Worm (Caenorhabditis elegans): ENCODE measurements around the gene best-19.

Gene best-19

ce11 chrIV:261607-262006 is 21.8 kb upstream of the best-19 start, which contains the start of gene pqbp-1.1:
Gene pqbp-1.1 (minus strand): TSS chrIV:261683.
- TF ChIP-seq ztf-11 (tag; optimal IDR thresholded peaks at IDR 0.05): no peak
- TF ChIP-seq nhr-129 (tag; optimal IDR thresholded peaks at IDR 0.05): peak; percentile 11
- peak; percentile 49 for TF ChIP-seq blmp-1 (tag; optimal IDR thresholded peaks at IDR 0.05; ENCODE audit: insufficient read depth)
- TF ChIP-seq Y55F3AM.14 (GFP tag; optimal IDR thresholded peaks at IDR 0.05): no peak
- peak; percentile 67 for TF ChIP-seq nhr-21 (tag; optimal IDR thresholded peaks at IDR 0.05)
- TF ChIP-seq sma-9 (GFP tag; optimal IDR thresholded peaks at IDR 0.05): peak; percentile 37
- TF ChIP-seq sma-9 (tag; optimal IDR thresholded peaks at IDR 0.05): no peak
- no peak for TF ChIP-seq nhr-237 (tag; optimal IDR thresholded peaks at IDR 0.05)
- TF ChIP-seq sem-4 (tag; optimal IDR thresholded peaks at IDR 0.05): peak; percentile 17
- no peak for TF ChIP-seq nhr-10 (tag; optimal IDR thresholded peaks at IDR 0.05)
- TF ChIP-seq snpc-4 (tag; optimal IDR thresholded peaks at IDR 0.05): no peak
- TF ChIP-seq ceh-16 (tag; optimal IDR thresholded peaks at IDR 0.05): no peak
- no peak for TF ChIP-seq unc-39 (tag; optimal IDR thresholded peaks at IDR 0.05)
- no peak for TF ChIP-seq nhr-77 (tag; optimal IDR thresholded peaks at IDR 0.05)
- peak; percentile 66 for TF ChIP-seq crh-2 (tag; optimal IDR thresholded peaks at IDR 0.05)
- no peak for TF ChIP-seq elt-1 (tag; optimal IDR thresholded peaks at IDR 0.05)
- TF ChIP-seq lin-13 (GFP tag; optimal IDR thresholded peaks at IDR 0.05): peak; percentile 66
- no peak for TF ChIP-seq unc-62 (GFP tag; optimal IDR thresholded peaks at IDR 0.05)
- TF ChIP-seq ZK546.5 (tag; optimal IDR thresholded peaks at IDR 0.05): no peak
- TF ChIP-seq aly-2 (tag; optimal IDR thresholded peaks at IDR 0.05): no peak
- TF ChIP-seq gmeb-1 (tag; optimal IDR thresholded peaks at IDR 0.05): peak; percentile 95
- TF ChIP-seq nhr-25 (tag; optimal IDR thresholded peaks at IDR 0.05): peak; percentile 69
- peak; percentile 57 for TF ChIP-seq sma-3 (GFP tag; optimal IDR thresholded peaks at IDR 0.05)
- TF ChIP-seq lin-39 (tag; optimal IDR thresholded peaks at IDR 0.05): no peak
- peak; percentile 31 to 77 for TF ChIP-seq lsy-2 (tag; optimal IDR thresholded peaks at IDR 0.05)
- no peak for TF ChIP-seq ama-1 (optimal IDR thresholded peaks at IDR 0.05)
- TF ChIP-seq mdl-1 (tag; optimal IDR thresholded peaks at IDR 0.05): no peak
- no peak for TF ChIP-seq zag-1 (tag; optimal IDR thresholded peaks at IDR 0.05)
- peak; percentile 79 for TF ChIP-seq C34F6.9 (tag; optimal IDR thresholded peaks at IDR 0.05)
- peak; percentile 37 for TF ChIP-seq mab-5 (tag; optimal IDR thresholded peaks at IDR 0.05)
- TF ChIP-seq ztf-1 (GFP tag; conservative IDR thresholded peaks at IDR 0.05): no peak
- no peak for TF ChIP-seq peb-1 (tag; optimal IDR thresholded peaks at IDR 0.05)
- TF ChIP-seq nhr-23 (tag; optimal IDR thresholded peaks at IDR 0.05): no peak
- peak; percentile 93 for TF ChIP-seq unc-55 (GFP tag; optimal IDR thresholded peaks at IDR 0.05)
- peak; percentile 9 for TF ChIP-seq fos-1 (tag; optimal IDR thresholded peaks at IDR 0.05)

- TF ChIP-seq F13H6.1 (tag; optimal IDR thresholded peaks at IDR 0.05) (no peak), unc-39 (tag; optimal IDR thresholded peaks at IDR 0.05) (no peak), ceh-82 (tag; optimal IDR thresholded peaks at IDR 0.05) (no peak), nhr-237 (tag; optimal IDR thresholded peaks at IDR 0.05) (no peak), nhr-129 (tag; optimal IDR thresholded peaks at IDR 0.05) (no peak), ztf-4 (tag; optimal IDR thresholded peaks at IDR 0.05) (no peak), unc-62 (GFP tag; optimal IDR thresholded peaks at IDR 0.05) (no peak), nhr-10 (tag; optimal IDR thresholded peaks at IDR 0.05) (no peak), elt-1 (tag; optimal IDR thresholded peaks at IDR 0.05) (no peak), nhr-25 (tag; optimal IDR thresholded peaks at IDR 0.05) (no peak), ama-1 (optimal IDR thresholded peaks at IDR 0.05) (no peak), lin-39 (tag; optimal IDR thresholded peaks at IDR 0.05) (no peak), ZK546.5 (tag; optimal IDR thresholded peaks at IDR 0.05) (no peak), nhr-23 (tag; optimal IDR thresholded peaks at IDR 0.05) (no peak), R02D3.7 (tag; optimal IDR thresholded peaks at IDR 0.05) (no peak), Y55F3AM.14 (GFP tag; optimal IDR thresholded peaks at IDR 0.05) (no peak)
Observed at ce11 chrIV:262460-262859, 21.0 kb upstream of the best-19 start.

DNA sequence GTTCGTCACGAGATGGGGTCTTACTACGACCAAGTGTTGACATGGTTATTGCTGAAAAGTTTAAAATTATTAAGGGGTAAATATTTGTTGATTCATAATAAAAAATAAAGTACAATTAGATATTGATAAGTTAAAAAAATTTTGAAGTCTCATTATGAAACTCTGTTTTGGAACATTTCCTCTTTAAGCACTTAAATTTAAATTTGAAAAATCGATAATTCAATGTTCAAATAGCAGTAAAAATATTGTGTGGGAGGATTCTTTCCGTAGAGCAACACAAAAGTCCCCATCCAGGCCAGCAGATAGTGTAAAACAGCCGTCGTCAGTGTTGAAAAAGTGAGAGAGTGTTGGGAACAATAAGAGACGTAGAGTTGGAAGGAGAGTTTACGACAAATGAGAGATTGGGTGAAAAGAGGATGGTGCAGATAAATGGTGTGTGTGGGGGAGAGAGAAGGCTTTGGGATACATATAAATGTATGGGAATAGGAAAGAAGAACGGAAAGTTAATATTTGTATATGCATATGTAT is 19.2 kb upstream of the best-19 start, which contains the start of gene pat-6:
TSS of gene pat-6 (minus strand) at position 51 of the 528 bp plus-strand sequence.
- TF ChIP-seq aly-2 (tag; optimal IDR thresholded peaks at IDR 0.05) (no peak), nhr-25 (tag; optimal IDR thresholded peaks at IDR 0.05) (no peak), mdl-1 (tag; optimal IDR thresholded peaks at IDR 0.05) (no peak), nhr-6 (tag; optimal IDR thresholded peaks at IDR 0.05) (peak; percentile 8), lin-39 (tag; optimal IDR thresholded peaks at IDR 0.05) (no peak), unc-62 (GFP tag; optimal IDR thresholded peaks at IDR 0.05) (no peak), peb-1 (tag; optimal IDR thresholded peaks at IDR 0.05) (no peak), ceh-16 (tag; optimal IDR thresholded peaks at IDR 0.05) (no peak), gmeb-1 (tag; optimal IDR thresholded peaks at IDR 0.05) (no peak), alr-1 (tag; optimal IDR thresholded peaks at IDR 0.05) (no peak), mab-5 (tag; optimal IDR thresholded peaks at IDR 0.05) (no peak), nhr-129 (tag; optimal IDR thresholded peaks at IDR 0.05) (no peak), egl-27 (tag; optimal IDR thresholded peaks at IDR 0.05) (no peak), ztf-1 (GFP tag; conservative IDR thresholded peaks at IDR 0.05) (no peak), crh-2 (tag; optimal IDR thresholded peaks at IDR 0.05) (no peak), ztf-4 (tag; optimal IDR thresholded peaks at IDR 0.05) (no peak), blmp-1 (tag; optimal IDR thresholded peaks at IDR 0.05; ENCODE audit: insufficient read depth) (no peak), Y55F3AM.14 (GFP tag; optimal IDR thresholded peaks at IDR 0.05) (no peak), nhr-237 (tag; optimal IDR thresholded peaks at IDR 0.05) (no peak), mbf-1 (tag; optimal IDR thresholded peaks at IDR 0.05) (no peak), zag-1 (tag; optimal IDR thresholded peaks at IDR 0.05) (no peak), ceh-82 (tag; optimal IDR thresholded peaks at IDR 0.05) (no peak), lin-11 (tag; optimal IDR thresholded peaks at IDR 0.05) (no peak), sma-9 (GFP tag; optimal IDR thresholded peaks at IDR 0.05) (no peak), sma-9 (tag; optimal IDR thresholded peaks at IDR 0.05) (no peak), ZK546.5 (tag; optimal IDR thresholded peaks at IDR 0.05) (no peak), dmd-4 (tag; optimal IDR thresholded peaks at IDR 0.05) (no peak), elt-1 (tag; optimal IDR thresholded peaks at IDR 0.05) (no peak), elt-3 (tag; optimal IDR thresholded peaks at IDR 0.05) (no peak), sma-3 (GFP tag; optimal IDR thresholded peaks at IDR 0.05) (no peak), nhr-77 (tag; optimal IDR thresholded peaks at IDR 0.05) (no peak), lin-13 (GFP tag; optimal IDR thresholded peaks at IDR 0.05) (peak; percentile 17), nhr-21 (tag; optimal IDR thresholded peaks at IDR 0.05) (no peak)

Measured in whole organism, L2 larva.